1 fruit fly cellular context compared by ENCODE assay signal in the genomic region with DNA sequence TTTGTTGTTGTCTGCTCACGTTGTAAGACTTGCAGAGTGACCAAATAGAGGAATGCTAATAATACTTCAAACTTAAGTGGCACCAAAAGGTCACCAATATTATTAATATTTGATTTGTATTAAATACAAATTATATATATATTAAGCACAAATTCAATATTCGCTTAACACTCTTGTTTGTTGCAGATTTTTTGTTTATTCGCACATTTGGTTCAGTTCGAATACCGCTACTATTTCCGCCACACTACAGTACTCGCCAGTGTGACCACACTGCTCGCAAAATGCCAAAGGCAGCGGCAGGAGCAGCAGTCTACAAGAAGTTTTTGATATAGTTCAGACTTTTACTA.
TF ChIP-seq lines count a peak whose summit lies in the region.

Max (minus strand) TSS at position 44 of the 347 bp plus-strand sequence.

TF ChIP-seq in whole organism, embryonic, 481 proteins besides CTCF, POLR2A, EP300 and RAD21 (continued from another document and continues in another):
- 0 out of 3 replicates have a peak, but pooled peaks have one; percentile 30 for TF ChIP-seq so (GFP tag; IDR thresholded peaks at IDR 0.05; lab: Robert Waterston, UW)
- peak; percentile 15 for TF ChIP-seq CG33213 (GFP tag; optimal IDR thresholded peaks at IDR 0.05; lab: Kevin White, UChicago)
- no peak for TF ChIP-seq emc (GFP tag; optimal IDR thresholded peaks at IDR 0.05; lab: Kevin White, UChicago)
- TF ChIP-seq CG17328 (GFP tag; IDR thresholded peaks at IDR 0.05; lab: Robert Waterston, UW), result peak; percentile 76
- TF ChIP-seq HLH4C (GFP tag; IDR thresholded peaks at IDR 0.05; lab: Robert Waterston, UW; ENCODE audit: partially characterized antibody), result no peak
- TF ChIP-seq CG2875 (GFP tag; optimal IDR thresholded peaks at IDR 0.05; lab: Kevin White, UChicago), result peak; percentile 52
- peak; percentile 5 for TF ChIP-seq Sry-δ (GFP tag; optimal IDR thresholded peaks at IDR 0.05; lab: Kevin White, UChicago)
- peak; percentile 30 for TF ChIP-seq ems (GFP tag; optimal IDR thresholded peaks at IDR 0.05; lab: Kevin White, UChicago)
- no peak for TF ChIP-seq CG6791 (GFP tag; IDR thresholded peaks at IDR 0.05; lab: Robert Waterston, UW; ENCODE audit: partially characterized antibody)
- TF ChIP-seq CG6689 (GFP tag; IDR thresholded peaks at IDR 0.05; lab: Robert Waterston, UW), result peak; percentile 80
- TF ChIP-seq org-1 (GFP tag; optimal IDR thresholded peaks at IDR 0.05; lab: Kevin White, UChicago), result peak; percentile 7
- TF ChIP-seq hkb (optimal IDR thresholded peaks at IDR 0.05; lab: Kevin White, UChicago), result no peak
- TF ChIP-seq hkb (GFP tag; IDR thresholded peaks at IDR 0.05; lab: Robert Waterston, UW), result peak; percentile 79
- no peak for TF ChIP-seq sna (GFP tag; IDR thresholded peaks at IDR 0.05; lab: Robert Waterston, UW; ENCODE audit: partially characterized antibody)
- TF ChIP-seq zen2 (GFP tag; IDR thresholded peaks at IDR 0.05; lab: Robert Waterston, UW; ENCODE audit: partially characterized antibody), result no peak
- peak; percentile 77 for TF ChIP-seq stwl (tag; optimal IDR thresholded peaks at IDR 0.05; lab: Kevin White, UChicago)
- no peak; the same call in 1 of the 2 replicates for TF ChIP-seq bowl (GFP tag; IDR thresholded peaks at IDR 0.05; lab: Robert Waterston, UW)
- peak; percentile 79 for TF ChIP-seq tap (tag; optimal IDR thresholded peaks at IDR 0.05; lab: Kevin White, UChicago)
- peak; percentile 67 for TF ChIP-seq Aef1 (GFP tag; IDR thresholded peaks at IDR 0.05; lab: Robert Waterston, UW)
- TF ChIP-seq CG8290 (GFP tag; optimal IDR thresholded peaks at IDR 0.05; lab: Kevin White, UChicago), result no peak
- no peak for TF ChIP-seq CG8290 (tag; optimal IDR thresholded peaks at IDR 0.05; lab: Kevin White, UChicago)
- no peak for TF ChIP-seq CG10959 (GFP tag; IDR thresholded peaks at IDR 0.05; lab: Robert Waterston, UW)
- TF ChIP-seq dan (GFP tag; IDR thresholded peaks at IDR 0.05; lab: Robert Waterston, UW), result no peak
- peak; percentile 69 for TF ChIP-seq ewg (GFP tag; optimal IDR thresholded peaks at IDR 0.05; lab: Kevin White, UChicago)
- TF ChIP-seq Gug (GFP tag; IDR thresholded peaks at IDR 0.05; lab: Robert Waterston, UW), result peak; percentile 36; the same call in 1 of the 4 replicates
- peak; percentile 84 for TF ChIP-seq CG32532 (GFP tag; IDR thresholded peaks at IDR 0.05; lab: Robert Waterston, UW)
- TF ChIP-seq MBD-R2 (GFP tag; IDR thresholded peaks at IDR 0.05; lab: Robert Waterston, UW), result peak; percentile 90
- TF ChIP-seq CG13424 (tag; optimal IDR thresholded peaks at IDR 0.05; lab: Kevin White, UChicago), result peak; percentile 83
- peak; percentile 64 for TF ChIP-seq CG12155 (GFP tag; optimal IDR thresholded peaks at IDR 0.05; lab: Kevin White, UChicago)
- peak; percentile 47; the same call in 2 of the 3 replicates for TF ChIP-seq CG34422 (GFP tag; IDR thresholded peaks at IDR 0.05; lab: Robert Waterston, UW)
- peak; percentile 53 for TF ChIP-seq Nf-YB (GFP tag; optimal IDR thresholded peaks at IDR 0.05; lab: Kevin White, UChicago)
- TF ChIP-seq lbe (GFP tag; optimal IDR thresholded peaks at IDR 0.05; lab: Kevin White, UChicago), result peak; percentile 37
- TF ChIP-seq ab (GFP tag; optimal IDR thresholded peaks at IDR 0.05; lab: Kevin White, UChicago), result no peak
- TF ChIP-seq CG8924 (tag; optimal IDR thresholded peaks at IDR 0.05; lab: Kevin White, UChicago), result peak; percentile 79
- TF ChIP-seq CG13775 (GFP tag; optimal IDR thresholded peaks at IDR 0.05; lab: Kevin White, UChicago), result peak; percentile 75
- TF ChIP-seq CG1647 (GFP tag; optimal IDR thresholded peaks at IDR 0.05; lab: Kevin White, UChicago), result no peak
- TF ChIP-seq Rfx (GFP tag; IDR thresholded peaks at IDR 0.05; lab: Robert Waterston, UW), result peak; percentile 82
- peak; percentile 59 for TF ChIP-seq salm (tag; optimal IDR thresholded peaks at IDR 0.05; lab: Kevin White, UChicago)
- TF ChIP-seq CG1529 (GFP tag; optimal IDR thresholded peaks at IDR 0.05; lab: Kevin White, UChicago), result peak; percentile 30
- TF ChIP-seq otp (GFP tag; IDR thresholded peaks at IDR 0.05; lab: Robert Waterston, UW), result 0 out of 3 replicates have a peak, but pooled peaks have one; percentile 12
- peak; percentile 15 for TF ChIP-seq CG10462 (GFP tag; optimal IDR thresholded peaks at IDR 0.05; lab: Kevin White, UChicago)
- no peak for TF ChIP-seq disco-r (GFP tag; optimal IDR thresholded peaks at IDR 0.05; lab: Kevin White, UChicago)
- TF ChIP-seq Atf-2 (GFP tag; optimal IDR thresholded peaks at IDR 0.05; lab: Kevin White, UChicago), result no peak
- TF ChIP-seq aop (GFP tag; IDR thresholded peaks at IDR 0.05; lab: Robert Waterston, UW), result peak; percentile 18; the same call in 1 of the 2 replicates
- TF ChIP-seq CG13123 (GFP tag; optimal IDR thresholded peaks at IDR 0.05; lab: Kevin White, UChicago), result peak; percentile 52
- peak; percentile 24 for TF ChIP-seq Bdp1 (GFP tag; optimal IDR thresholded peaks at IDR 0.05; lab: Kevin White, UChicago)
- no peak for TF ChIP-seq CG1792 (GFP tag; optimal IDR thresholded peaks at IDR 0.05; lab: Kevin White, UChicago)
- peak; percentile 80 for TF ChIP-seq H2.0 (GFP tag; IDR thresholded peaks at IDR 0.05; lab: Robert Waterston, UW)
- no peak for TF ChIP-seq ato (GFP tag; IDR thresholded peaks at IDR 0.05; lab: Robert Waterston, UW; ENCODE audit: partially characterized antibody)
- TF ChIP-seq CG1832 (GFP tag; optimal IDR thresholded peaks at IDR 0.05; lab: Kevin White, UChicago), result no peak
- TF ChIP-seq CG3847 (GFP tag; IDR thresholded peaks at IDR 0.05; lab: Robert Waterston, UW), result peak; percentile 79
- TF ChIP-seq TFAM (GFP tag; optimal IDR thresholded peaks at IDR 0.05; lab: Kevin White, UChicago), result no peak
- TF ChIP-seq bigmax (GFP tag; optimal IDR thresholded peaks at IDR 0.05; lab: Kevin White, UChicago), result peak; percentile 8
- no peak for TF ChIP-seq klu (GFP tag; IDR thresholded peaks at IDR 0.05; lab: Robert Waterston, UW)
- no peak for TF ChIP-seq slp2 (GFP tag; optimal IDR thresholded peaks at IDR 0.05; lab: Kevin White, UChicago)
- peak; percentile 39 for TF ChIP-seq HHEX (GFP tag; optimal IDR thresholded peaks at IDR 0.05; lab: Kevin White, UChicago)
- peak; percentile 66 for TF ChIP-seq Dek (tag; optimal IDR thresholded peaks at IDR 0.05; lab: Kevin White, UChicago)
- peak; percentile 46; the same call in 1 of the 3 replicates for TF ChIP-seq CG14050 (GFP tag; IDR thresholded peaks at IDR 0.05; lab: Robert Waterston, UW)
- no peak for TF ChIP-seq Usf (GFP tag; optimal IDR thresholded peaks at IDR 0.05; lab: Kevin White, UChicago)
- TF ChIP-seq ken (GFP tag; IDR thresholded peaks at IDR 0.05; lab: Robert Waterston, UW), result peak; percentile 68; the same call in 2 of the 3 replicates
- no peak for TF ChIP-seq ac (GFP tag; optimal IDR thresholded peaks at IDR 0.05; lab: Kevin White, UChicago)
- TF ChIP-seq CG11695 (GFP tag; IDR thresholded peaks at IDR 0.05; lab: Robert Waterston, UW), result peak; percentile 58; the same call in 1 of the 3 replicates
- TF ChIP-seq CG14860 (GFP tag; IDR thresholded peaks at IDR 0.05; lab: Robert Waterston, UW; ENCODE audit: partially characterized antibody), result no peak
- peak; percentile 37; the same call in 1 of the 3 replicates for TF ChIP-seq Mrtf (GFP tag; IDR thresholded peaks at IDR 0.05; lab: Robert Waterston, UW)
- no peak for TF ChIP-seq Antp (GFP tag; optimal IDR thresholded peaks at IDR 0.05; lab: Kevin White, UChicago)
- TF ChIP-seq unc-4 (GFP tag; IDR thresholded peaks at IDR 0.05; lab: Robert Waterston, UW; ENCODE audit: partially characterized antibody), result no peak; the same call in 1 of the 2 replicates
- no peak for TF ChIP-seq Sry-β (GFP tag; optimal IDR thresholded peaks at IDR 0.05; lab: Kevin White, UChicago)
- peak; percentile 83 for TF ChIP-seq PHDP (tag; optimal IDR thresholded peaks at IDR 0.05; lab: Kevin White, UChicago)
- no peak for TF ChIP-seq tna (GFP tag; IDR thresholded peaks at IDR 0.05; lab: Robert Waterston, UW; ENCODE audit: partially characterized antibody)
- TF ChIP-seq Hey (tag; optimal IDR thresholded peaks at IDR 0.05; lab: Kevin White, UChicago), result no peak
- peak in 1 of 2 experiments; percentile 31 for TF ChIP-seq crp (GFP tag; optimal IDR thresholded peaks at IDR 0.05; lab: Kevin White, UChicago)
- TF ChIP-seq dimm (GFP tag; IDR thresholded peaks at IDR 0.05; lab: Robert Waterston, UW), result no peak
- TF ChIP-seq CG17829 (tag; optimal IDR thresholded peaks at IDR 0.05; lab: Kevin White, UChicago), result peak; percentile 85
- TF ChIP-seq oc (tag; optimal IDR thresholded peaks at IDR 0.05; lab: Kevin White, UChicago), result peak; percentile 17
- TF ChIP-seq CG10431 (GFP tag; optimal IDR thresholded peaks at IDR 0.05; lab: Kevin White, UChicago), result no peak
- peak; percentile 52 for TF ChIP-seq Fer2 (tag; optimal IDR thresholded peaks at IDR 0.05; lab: Kevin White, UChicago)
- peak; percentile 87 for TF ChIP-seq ci (GFP tag; IDR thresholded peaks at IDR 0.05; lab: Robert Waterston, UW)
- TF ChIP-seq CG4730 (GFP tag; IDR thresholded peaks at IDR 0.05; lab: Robert Waterston, UW), result 0 out of 2 replicates have a peak, but pooled peaks have one; percentile 21
- TF ChIP-seq Sox102F (GFP tag; optimal IDR thresholded peaks at IDR 0.05; lab: Kevin White, UChicago), result peak; percentile 71
- TF ChIP-seq CG12659 (GFP tag; optimal IDR thresholded peaks at IDR 0.05; lab: Kevin White, UChicago), result peak; percentile 85
- TF ChIP-seq unpg (GFP tag; optimal IDR thresholded peaks at IDR 0.05; lab: Kevin White, UChicago), result peak; percentile 83
- TF ChIP-seq CG5245 (GFP tag; optimal IDR thresholded peaks at IDR 0.05; lab: Kevin White, UChicago), result peak; percentile 40
- TF ChIP-seq CG18011 (GFP tag; optimal IDR thresholded peaks at IDR 0.05; lab: Kevin White, UChicago), result peak; percentile 34
- TF ChIP-seq pum (GFP tag; optimal IDR thresholded peaks at IDR 0.05; lab: Kevin White, UChicago), result no peak
- peak; percentile 90 for TF ChIP-seq vvl (GFP tag; IDR thresholded peaks at IDR 0.05; lab: Robert Waterston, UW)
- TF ChIP-seq gem (tag; optimal IDR thresholded peaks at IDR 0.05; lab: Kevin White, UChicago), result peak; percentile 84
- TF ChIP-seq CG13296 (GFP tag; optimal IDR thresholded peaks at IDR 0.05; lab: Kevin White, UChicago), result peak; percentile 73
- peak in 1 of 2 experiments; percentile 36 for TF ChIP-seq tll (GFP tag; optimal IDR thresholded peaks at IDR 0.05; lab: Kevin White, UChicago)
- peak; percentile 21 for TF ChIP-seq Hand (GFP tag; optimal IDR thresholded peaks at IDR 0.05; lab: Kevin White, UChicago)
- no peak for TF ChIP-seq fd64A (GFP tag; optimal IDR thresholded peaks at IDR 0.05; lab: Kevin White, UChicago)
- peak; percentile 65 for TF ChIP-seq CG11247 (GFP tag; IDR thresholded peaks at IDR 0.05; lab: Robert Waterston, UW)
- TF ChIP-seq CG4404 (GFP tag; IDR thresholded peaks at IDR 0.05; lab: Robert Waterston, UW), result no peak; the same call in 1 of the 2 replicates
- TF ChIP-seq Ets65A (GFP tag; lab: Kevin White, UChicago), result peak; percentile 41
- TF ChIP-seq MTF-1 (GFP tag; optimal IDR thresholded peaks at IDR 0.05; lab: Kevin White, UChicago; ENCODE audit: borderline replicate concordance), result peak; percentile 5
- TF ChIP-seq Xbp1 (GFP tag; optimal IDR thresholded peaks at IDR 0.05; lab: Kevin White, UChicago), result peak; percentile 75
- TF ChIP-seq jumu (GFP tag; optimal IDR thresholded peaks at IDR 0.05; lab: Kevin White, UChicago), result no peak
- TF ChIP-seq CG31441 (GFP tag; IDR thresholded peaks at IDR 0.05; lab: Robert Waterston, UW), result peak; percentile 71
- no peak for TF ChIP-seq croc (GFP tag; conservative IDR thresholded peaks at IDR 0.05; lab: Robert Waterston, UW)
- TF ChIP-seq Opbp (GFP tag; IDR thresholded peaks at IDR 0.05; lab: Robert Waterston, UW; ENCODE audit: partially characterized antibody), result 0 out of 3 replicates have a peak, but pooled peaks have one; percentile 44
- TF ChIP-seq CG2116 (GFP tag; optimal IDR thresholded peaks at IDR 0.05; lab: Kevin White, UChicago), result peak; percentile 50
- TF ChIP-seq CG18599 (GFP tag; optimal IDR thresholded peaks at IDR 0.05; lab: Kevin White, UChicago), result peak; percentile 79
- no peak for TF ChIP-seq ham (GFP tag; IDR thresholded peaks at IDR 0.05; lab: Robert Waterston, UW)
- peak; percentile 44 for TF ChIP-seq Spps (tag; optimal IDR thresholded peaks at IDR 0.05; lab: Kevin White, UChicago)
- TF ChIP-seq CG7786 (GFP tag; optimal IDR thresholded peaks at IDR 0.05; lab: Kevin White, UChicago), result no peak
- no peak for TF ChIP-seq psq (GFP tag; optimal IDR thresholded peaks at IDR 0.05; lab: Kevin White, UChicago)
- peak; percentile 66 for TF ChIP-seq CG30403 (GFP tag; optimal IDR thresholded peaks at IDR 0.05; lab: Kevin White, UChicago)
- no peak for TF ChIP-seq nau (GFP tag; optimal IDR thresholded peaks at IDR 0.05; lab: Kevin White, UChicago)
- no peak for TF ChIP-seq fd102C (GFP tag; optimal IDR thresholded peaks at IDR 0.05; lab: Kevin White, UChicago)
- TF ChIP-seq Myb (GFP tag; optimal IDR thresholded peaks at IDR 0.05; lab: Kevin White, UChicago), result no peak
- no peak for TF ChIP-seq yki (optimal IDR thresholded peaks at IDR 0.05; lab: Kevin White, UChicago)
- no peak for TF ChIP-seq CG10321 (GFP tag; IDR thresholded peaks at IDR 0.05; lab: Robert Waterston, UW)
- peak; percentile 44 for TF ChIP-seq CG7271 (tag; optimal IDR thresholded peaks at IDR 0.05; lab: Kevin White, UChicago)
- TF ChIP-seq kay (GFP tag; optimal IDR thresholded peaks at IDR 0.05; lab: Kevin White, UChicago), result peak; percentile 20
- peak; percentile 71 for TF ChIP-seq CG17359 (tag; optimal IDR thresholded peaks at IDR 0.05; lab: Kevin White, UChicago)
- TF ChIP-seq fd3F (GFP tag; optimal IDR thresholded peaks at IDR 0.05; lab: Kevin White, UChicago), result peak; percentile 54
- TF ChIP-seq dmrt11E (tag; optimal IDR thresholded peaks at IDR 0.05; lab: Kevin White, UChicago), result peak; percentile 63
- no peak for TF ChIP-seq Kr (GFP tag; optimal IDR thresholded peaks at IDR 0.05; lab: Kevin White, UChicago)
- TF ChIP-seq NfI (GFP tag; optimal IDR thresholded peaks at IDR 0.05; lab: Kevin White, UChicago), result peak; percentile 79
- no peak for TF ChIP-seq CG9609 (GFP tag; optimal IDR thresholded peaks at IDR 0.05; lab: Kevin White, UChicago)
- TF ChIP-seq CG31365 (tag; optimal IDR thresholded peaks at IDR 0.05; lab: Kevin White, UChicago), result peak; percentile 23
- no peak for TF ChIP-seq CG10147 (GFP tag; optimal IDR thresholded peaks at IDR 0.05; lab: Kevin White, UChicago)
- peak; percentile 46 for TF ChIP-seq CG3995 (GFP tag; optimal IDR thresholded peaks at IDR 0.05; lab: Kevin White, UChicago)
- peak; percentile 71 for TF ChIP-seq BtbVII (GFP tag; optimal IDR thresholded peaks at IDR 0.05; lab: Kevin White, UChicago)
- no peak for TF ChIP-seq crc (GFP tag; optimal IDR thresholded peaks at IDR 0.05; lab: Kevin White, UChicago)
- TF ChIP-seq HLH3B (GFP tag; IDR thresholded peaks at IDR 0.05; lab: Robert Waterston, UW), result peak; percentile 74
- TF ChIP-seq cas (GFP tag; IDR thresholded peaks at IDR 0.05; lab: Robert Waterston, UW), result no peak
